Worm (Caenorhabditis elegans) whole organism, L4 larva: Measurements from ENCODE around the gene F57G12.2.

Experiments used
- F26F4.8 ChIP-seq: fragments of 200-800 bp; sonication (Bioruptor generic); conservative IDR thresholded peaks from 2 replicates; pipeline ENCODE4 v1.3.6; 2022; ENCODE audit warnings: missing genetic modification characterization, missing compliant biosample characterization
- Y5F2A.4 ChIP-seq: fragments of 200-800 bp; sonication (Bioruptor generic); optimal IDR thresholded peaks from 2 replicates; lab custom pipeline; 2018; ENCODE audit warnings: mild to moderate bottlenecking, missing genetic modification characterization, missing compliant biosample characterization
- lin-13 ChIP-seq: fragments of 150-350 bp; optimal IDR thresholded peaks from 2 replicates; lab custom pipeline; 2014; ENCODE audit warnings: missing biosample characterization, missing genetic modification reagents, missing genetic modification characterization
- nhr-237 ChIP-seq: sonication (generic microtip); optimal IDR thresholded peaks from 2 replicates; lab custom pipeline; 2017; ENCODE audit warnings: missing biosample characterization, missing genetic modification characterization
- pha-4 ChIP-seq, 2 experiments: fragments of 150-350 bp in 1 of 2; fragments of 200-800 bp in 1 of 2; sonication (Bioruptor generic) in 1 of 2; IDR thresholded peaks in 1 of 2; optimal IDR thresholded peaks in 1 of 2; 2 replicates each; pipeline versions ENCODE4 v1.3.6 to Lab custom; 2014 to 2022; ENCODE audit warnings: missing genetic modification characterization in 2 of 2, missing genetic modification reagents in 2 of 2, missing biosample characterization in 1 of 2, missing compliant biosample characterization in 1 of 2
- snpc-4 ChIP-seq: fragments of 150-350 bp; optimal IDR thresholded peaks from 2 replicates; lab custom pipeline; 2014; ENCODE audit warnings: missing biosample characterization, missing genetic modification characterization
- zip-2 ChIP-seq: fragments of 150-350 bp; optimal IDR thresholded peaks from 2 replicates; lab custom pipeline; 2014; ENCODE audit warnings: missing biosample characterization, missing genetic modification characterization

ce11 chrX:12181606-12182005 is 21.8 kb upstream of the F57G12.2 start:
- TF ChIP-seq Y5F2A.4 (GFP tag; lab: Kevin White, UChicago) (no peak), lin-13 (GFP tag; lab: Kevin White, UChicago) (no peak), snpc-4 (tag; lab: Kevin White, UChicago) (no peak), nhr-237 (tag; lab: Kevin White, UChicago) (no peak), zip-2 (tag; lab: Kevin White, UChicago) (no peak), pha-4 (GFP tag; IDR thresholded peaks at IDR 0.05; lab: Robert Waterston, UW) (no peak), pha-4 (tag; optimal IDR thresholded peaks at IDR 0.05; lab: Kevin White, UChicago) (no peak), F26F4.8 (GFP tag; lab: Robert Waterston, UW) (no peak)
